Worm (Caenorhabditis elegans): Measurements from ENCODE around the gene cal-2.

ce11 chrII:8921456-8921855 is 39.1 kb upstream of the cal-2 start:
- TF ChIP-seq ztf-23 (GFP tag; IDR thresholded peaks at IDR 0.05) (no peak), cog-1 (tag; optimal IDR thresholded peaks at IDR 0.05) (no peak), T22C8.4 (GFP tag; IDR thresholded peaks at IDR 0.05) (no peak), tab-1 (GFP tag; IDR thresholded peaks at IDR 0.05) (no peak), flt-1 (GFP tag; IDR thresholded peaks at IDR 0.05) (no peak), ztf-29 (GFP tag; IDR thresholded peaks at IDR 0.05) (no peak), ref-1 (GFP tag; conservative IDR thresholded peaks at IDR 0.05) (no peak), klf-2 (GFP tag; conservative IDR thresholded peaks at IDR 0.05) (no peak), med-1 (GFP tag; optimal IDR thresholded peaks at IDR 0.05; ENCODE audit: insufficient read depth) (no peak)

Data from whole organism, midembryonic.